Worm (Caenorhabditis elegans): ENCODE results near the gene F09E5.3.
A peak's percentile ranks its signal among the peaks of the same experiment; 100 is the strongest.

The F09E5.3 gene

ce11 chrII:5331677-5332303 is 42.0 kb upstream of the F09E5.3 start (continued):
- TF ChIP-seq fkh-4 (tag; optimal IDR thresholded peaks at IDR 0.05; ENCODE audit: borderline replicate concordance) (no peak), C34B4.2 (tag; optimal IDR thresholded peaks at IDR 0.05) (no peak), ces-1 (GFP tag; optimal IDR thresholded peaks at IDR 0.05) (no peak), lin-13 (GFP tag; optimal IDR thresholded peaks at IDR 0.05) (no peak), mdl-1 (tag; optimal IDR thresholded peaks at IDR 0.05) (no peak), fkh-10 (GFP tag; optimal IDR thresholded peaks at IDR 0.05) (no peak), nhr-90 (tag; optimal IDR thresholded peaks at IDR 0.05; ENCODE audit: poor library complexity) (no peak), nhr-19 (GFP tag; conservative IDR thresholded peaks at IDR 0.05) (no peak), nhr-11 (tag; optimal IDR thresholded peaks at IDR 0.05) (no peak), hpl-2 (GFP tag; optimal IDR thresholded peaks at IDR 0.05) (no peak), irx-1 (tag; optimal IDR thresholded peaks at IDR 0.05) (no peak), snpc-4 (tag; optimal IDR thresholded peaks at IDR 0.05) (no peak), ama-1 (optimal IDR thresholded peaks at IDR 0.05) (no peak), fos-1 (tag; optimal IDR thresholded peaks at IDR 0.05) (peak; percentile 3), rnt-1 (tag; optimal IDR thresholded peaks at IDR 0.05) (no peak), unc-30 (tag; optimal IDR thresholded peaks at IDR 0.05) (no peak), jun-1 (tag; optimal IDR thresholded peaks at IDR 0.05) (no peak), lin-35 (GFP tag; optimal IDR thresholded peaks at IDR 0.05) (no peak), nhr-71 (tag; optimal IDR thresholded peaks at IDR 0.05) (peak; percentile 29), egl-13 (tag; optimal IDR thresholded peaks at IDR 0.05) (no peak), mep-1 (tag; optimal IDR thresholded peaks at IDR 0.05) (peak; percentile 36), nhr-237 (tag; optimal IDR thresholded peaks at IDR 0.05) (no peak), ztf-4 (tag; optimal IDR thresholded peaks at IDR 0.05) (no peak), ceh-88 (GFP tag; IDR thresholded peaks at IDR 0.05) (no peak), mab-9 (GFP tag; IDR thresholded peaks at IDR 0.05) (no peak), efl-3 (GFP tag; optimal IDR thresholded peaks at IDR 0.05) (no peak), nhr-12 (tag; optimal IDR thresholded peaks at IDR 0.05) (no peak), sptf-1 (tag; optimal IDR thresholded peaks at IDR 0.05) (no peak), C04F5.9 (tag; optimal IDR thresholded peaks at IDR 0.05) (no peak), isw-1 (GFP tag; IDR thresholded peaks at IDR 0.05) (no peak), nhr-47 (tag; optimal IDR thresholded peaks at IDR 0.05) (peak; percentile 15), lin-39 (tag; optimal IDR thresholded peaks at IDR 0.05) (no peak), zip-4 (GFP tag; optimal IDR thresholded peaks at IDR 0.05) (no peak), mef-2 (tag; optimal IDR thresholded peaks at IDR 0.05) (no peak), lin-14 (GFP tag; optimal IDR thresholded peaks at IDR 0.05) (peak; percentile 14), aha-1 (tag; optimal IDR thresholded peaks at IDR 0.05) (no peak), sox-4 (tag; optimal IDR thresholded peaks at IDR 0.05) (no peak), ceh-90 (tag; optimal IDR thresholded peaks at IDR 0.05) (no peak), nhr-77 (tag; optimal IDR thresholded peaks at IDR 0.05) (peak; percentile 10), lir-3 (tag; optimal IDR thresholded peaks at IDR 0.05; ENCODE audit: poor library complexity) (no peak), skn-1 (tag; optimal IDR thresholded peaks at IDR 0.05) (no peak), tbx-2 (tag; optimal IDR thresholded peaks at IDR 0.05) (no peak), ztf-11 (tag; optimal IDR thresholded peaks at IDR 0.05) (no peak), nhr-20 (tag; optimal IDR thresholded peaks at IDR 0.05) (no peak), blmp-1 (tag; optimal IDR thresholded peaks at IDR 0.05) (peak; percentile 61), unc-98 (GFP tag; IDR thresholded peaks at IDR 0.05) (no peak), alr-1 (tag; optimal IDR thresholded peaks at IDR 0.05; ENCODE audit: borderline replicate concordance) (no peak), lin-15B (tag; optimal IDR thresholded peaks at IDR 0.05) (no peak)
